Worm (Caenorhabditis elegans) whole organism, L4/young adult: ENCODE measurements around the gene rpl-33.

Experiments used
- W03F9.2 ChIP-seq: fragments of 150-350 bp; optimal IDR thresholded peaks from 2 replicates; lab custom pipeline; 2014; ENCODE audit warnings: missing biosample characterization, missing genetic modification characterization
- dao-5 ChIP-seq: sonication (generic microtip); optimal IDR thresholded peaks from 2 replicates; lab custom pipeline; 2016; ENCODE audit warnings: missing genotype, missing genetic modification characterization, moderate library complexity, missing compliant biosample characterization
- him-1 ChIP-seq: sonication (generic microtip); optimal IDR thresholded peaks from 2 replicates; lab custom pipeline; 2016; ENCODE audit warnings: missing genotype, missing genetic modification reagents, missing genetic modification characterization, missing compliant biosample characterization

ce11 chrII:7131871-7132693 is 26.7 kb downstream of the rpl-33 start, which contains the start of the genes T07F8.4 and gld-3:
- TF ChIP-seq him-1 = no peak
- TF ChIP-seq W03F9.2 = peak; percentile 47
- TF ChIP-seq dao-5 (tag; lab: Kevin White, UChicago) = no peak
